Fruit fly (Drosophila melanogaster): ENCODE results near the gene Kul.

The Kul gene

dm6 chr3R:29690960-29691527 lies 34.6 kb upstream of the Kul start (continued):
- TF ChIP-seq CG16813 (GFP tag; IDR thresholded peaks at IDR 0.05; ENCODE audit: partially characterized antibody) (0 out of 3 replicates have a peak, but pooled peaks have one; percentile 34), CG15479 (GFP tag; optimal IDR thresholded peaks at IDR 0.05) (peak; percentile 39), Nf-YC (tag; optimal IDR thresholded peaks at IDR 0.05) (peak; percentile 95), CG11560 (tag; IDR thresholded peaks at IDR 0.05) (no peak), jing (GFP tag; optimal IDR thresholded peaks at IDR 0.05) (no peak), chinmo (GFP tag; IDR thresholded peaks at IDR 0.05; ENCODE audit: partially characterized antibody) (0 out of 4 replicates have a peak, but pooled peaks have one; percentile 23), chif (GFP tag; optimal IDR thresholded peaks at IDR 0.05) (no peak), wdn (GFP tag; IDR thresholded peaks at IDR 0.05) (no peak), CG8290 (GFP tag; optimal IDR thresholded peaks at IDR 0.05) (no peak), CG8290 (tag; optimal IDR thresholded peaks at IDR 0.05) (no peak), Trl (optimal IDR thresholded peaks at IDR 0.05) (peak; percentile 67 to 87), Trl (GFP tag; optimal IDR thresholded peaks at IDR 0.05) (no peak), cg (GFP tag; optimal IDR thresholded peaks at IDR 0.05) (peak; percentile 78), CG10321 (GFP tag; IDR thresholded peaks at IDR 0.05) (peak; percentile 82), Adf1 (GFP tag; IDR thresholded peaks at IDR 0.05) (peak; percentile 20; the same call in 1 of the 2 replicates), dysf (GFP tag; IDR thresholded peaks at IDR 0.05) (no peak), CG3281 (GFP tag; optimal IDR thresholded peaks at IDR 0.05) (no peak), ranshi (GFP tag; IDR thresholded peaks at IDR 0.05) (no peak), CG9215 (GFP tag; IDR thresholded peaks at IDR 0.05) (no peak), Nf-YA (GFP tag; IDR thresholded peaks at IDR 0.05) (0 out of 2 replicates have a peak, but pooled peaks have one; percentile 37), dan (GFP tag; IDR thresholded peaks at IDR 0.05) (no peak), ro (GFP tag; IDR thresholded peaks at IDR 0.05) (no peak), Nf-YB (GFP tag; optimal IDR thresholded peaks at IDR 0.05) (peak; percentile 95), Elba2 (GFP tag; optimal IDR thresholded peaks at IDR 0.05) (peak; percentile 79), Scr (GFP tag; IDR thresholded peaks at IDR 0.05; ENCODE audit: partially characterized antibody) (no peak), ewg (GFP tag; optimal IDR thresholded peaks at IDR 0.05) (peak; percentile 90), CG8478 (optimal IDR thresholded peaks at IDR 0.05) (peak; percentile 4), zen2 (GFP tag; IDR thresholded peaks at IDR 0.05; ENCODE audit: partially characterized antibody) (0 out of 3 replicates have a peak, but pooled peaks have one; percentile 37), pita (GFP tag; optimal IDR thresholded peaks at IDR 0.05) (no peak)

- TF ChIP-seq D (optimal IDR thresholded peaks at IDR 0.05) (no peak), D (GFP tag; optimal IDR thresholded peaks at IDR 0.05) (no peak), Kr (GFP tag; optimal IDR thresholded peaks at IDR 0.05) (no peak), CG14860 (GFP tag; IDR thresholded peaks at IDR 0.05; ENCODE audit: partially characterized antibody) (no peak), Ets97D (GFP tag; optimal IDR thresholded peaks at IDR 0.05) (no peak), grau (tag; optimal IDR thresholded peaks at IDR 0.05) (peak; percentile 6), Trl (optimal IDR thresholded peaks at IDR 0.05) (peak in 1 of 2 experiments; percentile 24), Trl (GFP tag; optimal IDR thresholded peaks at IDR 0.05) (no peak), CG8388 (GFP tag; optimal IDR thresholded peaks at IDR 0.05) (no peak), Med (GFP tag) (peak; percentile 5), amos (GFP tag; IDR thresholded peaks at IDR 0.05; ENCODE audit: partially characterized antibody) (no peak), ab (GFP tag; optimal IDR thresholded peaks at IDR 0.05) (no peak), CG11695 (GFP tag; IDR thresholded peaks at IDR 0.05) (no peak), CG9215 (GFP tag; IDR thresholded peaks at IDR 0.05) (no peak), Deaf1 (tag; optimal IDR thresholded peaks at IDR 0.05) (peak; percentile 10), CG6254 (GFP tag; optimal IDR thresholded peaks at IDR 0.05) (no peak), CG11504 (tag; optimal IDR thresholded peaks at IDR 0.05) (no peak), YL-1 (GFP tag; optimal IDR thresholded peaks at IDR 0.05) (no peak), CoRest (tag; optimal IDR thresholded peaks at IDR 0.05) (no peak), CG12071 (GFP tag; optimal IDR thresholded peaks at IDR 0.05) (no peak), sisA (GFP tag; IDR thresholded peaks at IDR 0.05) (no peak), HLHmδ (GFP tag; optimal IDR thresholded peaks at IDR 0.05) (no peak), Meics (GFP tag; optimal IDR thresholded peaks at IDR 0.05) (no peak), CG17912 (GFP tag; optimal IDR thresholded peaks at IDR 0.05) (no peak), kay (GFP tag; optimal IDR thresholded peaks at IDR 0.05) (no peak)
These were observed 33.5 kb upstream of the Kul start, which contains the start of gene dmrt99B for dm6 chr3R:29692009-29692641. TSS of gene dmrt99B (plus strand) at chr3R:29692591.

Measured in whole organism, embryonic.